Worm (Caenorhabditis elegans) whole organism, late embryonic: ENCODE measurements around the gene F59A6.4.

Experiments
- F13H6.1 ChIP-seq: sonication (generic microtip); optimal IDR thresholded peaks from 2 replicates; lab custom pipeline; 2016; ENCODE audit warnings: missing genetic modification characterization, missing compliant biosample characterization
- fax-1 ChIP-seq: sonication (generic microtip); optimal IDR thresholded peaks from 2 replicates; lab custom pipeline; 2016; ENCODE audit warnings: missing genotype, missing genetic modification characterization, missing compliant biosample characterization
- lim-6 ChIP-seq: sonication (generic microtip); optimal IDR thresholded peaks from 2 replicates; lab custom pipeline; 2016; ENCODE audit warnings: missing genetic modification characterization, missing compliant biosample characterization
- madf-2 ChIP-seq: sonication (generic microtip); optimal IDR thresholded peaks from 2 replicates; lab custom pipeline; 2017; ENCODE audit warnings: missing genetic modification characterization, missing compliant biosample characterization
- mec-3 ChIP-seq: sonication (generic microtip); optimal IDR thresholded peaks from 2 replicates; lab custom pipeline; 2016; ENCODE audit warnings: borderline replicate concordance, missing genetic modification characterization, missing compliant biosample characterization
- pag-3 ChIP-seq: sonication (generic microtip); optimal IDR thresholded peaks from 2 replicates; lab custom pipeline; 2016; ENCODE audit warnings: missing compliant biosample characterization, missing genetic modification characterization, borderline replicate concordance
- pha-2 ChIP-seq: sonication (generic microtip); optimal IDR thresholded peaks from 2 replicates; lab custom pipeline; 2017; ENCODE audit warnings: mild to moderate bottlenecking, missing genetic modification characterization, missing compliant biosample characterization
- unc-3 ChIP-seq, 2 experiments: fragments of 200-800 bp in 1 of 2; sonication (Bioruptor generic) in 1 of 2; sonication (generic microtip) in 1 of 2; conservative IDR thresholded peaks in 1 of 2; optimal IDR thresholded peaks in 1 of 2; 2 replicates each; pipeline versions ENCODE4 v1.3.6 to Lab custom; 2016 to 2022; ENCODE audit warnings: missing compliant biosample characterization in 2 of 2, missing genetic modification characterization in 2 of 2, missing genetic modification reagents in 1 of 2
- unc-86 ChIP-seq: sonication (generic microtip); optimal IDR thresholded peaks from 2 replicates; lab custom pipeline; 2016; ENCODE audit warnings: missing genetic modification characterization, missing compliant biosample characterization

- TF ChIP-seq unc-86 (tag; lab: Kevin White, UChicago) (no peak), fax-1 (tag; lab: Kevin White, UChicago) (no peak), pag-3 (tag; lab: Kevin White, UChicago) (no peak), pha-2 (tag; lab: Kevin White, UChicago) (no peak), unc-3 (GFP tag; conservative IDR thresholded peaks at IDR 0.05; lab: Robert Waterston, UW) (no peak), unc-3 (tag; optimal IDR thresholded peaks at IDR 0.05; lab: Kevin White, UChicago) (no peak), mec-3 (tag; lab: Kevin White, UChicago) (no peak), F13H6.1 (tag; lab: Kevin White, UChicago) (no peak), lim-6 (no peak), madf-2 (tag; lab: Kevin White, UChicago) (no peak)
Observed at ce11 chrII:5047279-5047678, 42.4 kb downstream of the F59A6.4 start.
